Fruit fly (Drosophila melanogaster) Kc167 (cell line): ENCODE data around the gene CG31816.

Experiments
- Myc ChIP-seq: fragments of >200 bp; optimal IDR thresholded peaks from 2 replicates; lab custom pipeline; 2017; ENCODE audit warnings: missing external identifiers
- Sin3A ChIP-seq: fragments of >200 bp; optimal IDR thresholded peaks from 2 replicates; lab custom pipeline; 2018; ENCODE audit warnings: missing external identifiers
- h ChIP-seq: fragments of >200 bp; optimal IDR thresholded peaks from 3 replicates; lab custom pipeline; 2018; ENCODE audit warnings: missing external identifiers
- insv ChIP-seq: fragments of >200 bp; optimal IDR thresholded peaks from 3 replicates; lab custom pipeline; 2018; ENCODE audit warnings: missing external identifiers
- psq ChIP-seq: fragments of >200 bp; optimal IDR thresholded peaks from 2 replicates; lab custom pipeline; 2017; ENCODE audit warnings: missing external identifiers
- ttk ChIP-seq: sonication (Bioruptor generic); optimal IDR thresholded peaks from 2 replicates; lab custom pipeline; 2017; ENCODE audit warnings: missing external identifiers

CG31816 gene

dm6 chr2L:16529485-16530413 lies 12.6 kb upstream of the CG31816 start:
- TF ChIP-seq ttk (no peak), psq (no peak), Myc (lab: Kevin White, UChicago) (no peak), h (no peak), Sin3A (lab: Kevin White, UChicago) (no peak), insv (lab: Kevin White, UChicago) (no peak)

- no peak for TF ChIP-seq h
- TF ChIP-seq ttk = no peak
- no peak for TF ChIP-seq Sin3A (lab: Kevin White, UChicago)
- TF ChIP-seq psq = no peak
- no peak for TF ChIP-seq insv (lab: Kevin White, UChicago)
- no peak for TF ChIP-seq Myc (lab: Kevin White, UChicago)
These were observed 12.0 kb upstream of the CG31816 start for dm6 chr2L:16530414-16530771.

- TF ChIP-seq h = no peak
- TF ChIP-seq Sin3A (lab: Kevin White, UChicago) = no peak
These were observed 11.5 kb upstream of the CG31816 start for dm6 chr2L:16530809-16531208.

dm6 chr2L:16531507-16532134 lies 10.7 kb upstream of the CG31816 start:
- TF ChIP-seq Sin3A (lab: Kevin White, UChicago) (no peak), ttk (no peak), psq (no peak)

dm6 chr2L:16532702-16533385 lies 9.5 kb upstream of the CG31816 start, which contains the start of gene CG5953:
CG5953 (minus strand) TSS chr2L:16532877.
- TF ChIP-seq psq = peak; percentile 14
- TF ChIP-seq Myc (lab: Kevin White, UChicago) = no peak

- no peak for TF ChIP-seq h
- no peak for TF ChIP-seq ttk
- no peak for TF ChIP-seq Sin3A (lab: Kevin White, UChicago)
- no peak for TF ChIP-seq Myc (lab: Kevin White, UChicago)
- TF ChIP-seq psq = no peak
- TF ChIP-seq insv (lab: Kevin White, UChicago) = no peak
These were observed 9.0 kb upstream of the CG31816 start for dm6 chr2L:16533386-16533773.

dm6 chr2L:16534174-16534835 lies 8.0 kb upstream of the CG31816 start:
- TF ChIP-seq insv (lab: Kevin White, UChicago) (no peak), Sin3A (lab: Kevin White, UChicago) (no peak), Myc (lab: Kevin White, UChicago) (no peak), psq (no peak), h (no peak), ttk (no peak)

dm6 chr2L:16535071-16535581 lies 7.2 kb upstream of the CG31816 start:
- TF ChIP-seq Myc (lab: Kevin White, UChicago) (no peak), Sin3A (lab: Kevin White, UChicago) (no peak), psq (no peak), insv (lab: Kevin White, UChicago) (no peak), h (no peak), ttk (no peak)

dm6 chr2L:16535673-16536144 lies 6.6 kb upstream of the CG31816 start:
- TF ChIP-seq psq (no peak), insv (lab: Kevin White, UChicago) (no peak)

dm6 chr2L:16536501-16536900 lies 5.8 kb upstream of the CG31816 start:
- TF ChIP-seq Myc (lab: Kevin White, UChicago) (no peak), ttk (no peak), Sin3A (lab: Kevin White, UChicago) (no peak), h (no peak), psq (no peak), insv (lab: Kevin White, UChicago) (no peak)

- no peak for TF ChIP-seq Sin3A (lab: Kevin White, UChicago)
- TF ChIP-seq psq = no peak
- TF ChIP-seq ttk = no peak
- no peak for TF ChIP-seq Myc (lab: Kevin White, UChicago)
- TF ChIP-seq h = no peak
- TF ChIP-seq insv (lab: Kevin White, UChicago) = no peak
These were observed 5.3 kb upstream of the CG31816 start for dm6 chr2L:16537049-16537459.

- TF ChIP-seq Myc (lab: Kevin White, UChicago) (no peak), insv (lab: Kevin White, UChicago) (no peak), Sin3A (lab: Kevin White, UChicago) (no peak), psq (no peak), h (no peak), ttk (no peak)
These were observed 4.2 kb upstream of the CG31816 start for dm6 chr2L:16538134-16538533.
